Worm (Caenorhabditis elegans) whole organism, late embryonic: ENCODE measurements around the gene nstp-6.

Experiments
- C38D4.7 ChIP-seq: fragments of 200-800 bp; sonication (Bioruptor generic); optimal IDR thresholded peaks from 2 replicates; lab custom pipeline; 2018; ENCODE audit warnings: mild to moderate bottlenecking, missing genetic modification characterization, moderate library complexity, missing compliant biosample characterization
- F13H6.1 ChIP-seq: sonication (generic microtip); optimal IDR thresholded peaks from 2 replicates; lab custom pipeline; 2016; ENCODE audit warnings: missing genetic modification characterization, missing compliant biosample characterization
- K02D7.2 ChIP-seq: sonication (generic microtip); optimal IDR thresholded peaks from 2 replicates; lab custom pipeline; 2017; ENCODE audit warnings: mild to moderate bottlenecking, missing genetic modification characterization, missing compliant biosample characterization
- Y22D7AL.16 ChIP-seq: sonication (generic microtip); optimal IDR thresholded peaks from 2 replicates; lab custom pipeline; 2016; ENCODE audit warnings: missing genetic modification characterization, missing compliant biosample characterization
- ama-1 ChIP-seq: fragments of 150-350 bp; optimal IDR thresholded peaks from 2 replicates; lab custom pipeline; 2014
- ceh-14 ChIP-seq: sonication (generic microtip); optimal IDR thresholded peaks from 2 replicates; lab custom pipeline; 2016; ENCODE audit warnings: missing genotype, missing genetic modification characterization, missing compliant biosample characterization
- ceh-19 ChIP-seq: fragments of 200-800 bp; sonication (Bioruptor generic); optimal IDR thresholded peaks from 2 replicates; lab custom pipeline; 2018; ENCODE audit warnings: mild to moderate bottlenecking, missing genetic modification characterization, missing compliant biosample characterization
- ceh-24 ChIP-seq: sonication (generic microtip); optimal IDR thresholded peaks from 2 replicates; lab custom pipeline; 2016; ENCODE audit warnings: mild to moderate bottlenecking, missing genetic modification characterization, missing compliant biosample characterization
- ceh-30 ChIP-seq: fragments of 150-350 bp; optimal IDR thresholded peaks from 2 replicates; lab custom pipeline; 2014; ENCODE audit warnings: missing biosample characterization, missing genetic modification characterization
- ceh-31 ChIP-seq: sonication (generic microtip); optimal IDR thresholded peaks from 2 replicates; lab custom pipeline; 2016; ENCODE audit warnings: missing genetic modification characterization, missing compliant biosample characterization
- ceh-45 ChIP-seq: fragments of 200-800 bp; sonication (Bioruptor generic); IDR thresholded peaks from 2 replicates; pipeline ENCODE4 v1.3.6; 2022; ENCODE audit warnings: missing genetic modification reagents, missing genetic modification characterization, missing compliant biosample characterization
- ceh-6 ChIP-seq: fragments of 200-800 bp; sonication (Bioruptor generic); optimal IDR thresholded peaks from 2 replicates; lab custom pipeline; 2018; ENCODE audit warnings: mild to moderate bottlenecking, missing genetic modification characterization, missing compliant biosample characterization
- che-1 ChIP-seq: sonication (generic microtip); optimal IDR thresholded peaks from 2 replicates; lab custom pipeline; 2016; ENCODE audit warnings: mild to moderate bottlenecking, missing genetic modification characterization, missing compliant biosample characterization
- ets-4 ChIP-seq: sonication (generic microtip); optimal IDR thresholded peaks from 2 replicates; lab custom pipeline; 2016; ENCODE audit warnings: missing genetic modification characterization, missing compliant biosample characterization
- eyg-1 ChIP-seq: sonication (generic microtip); optimal IDR thresholded peaks from 2 replicates; lab custom pipeline; 2016; ENCODE audit warnings: missing genotype, missing genetic modification characterization, missing compliant biosample characterization
- fkh-10 ChIP-seq: fragments of 150-350 bp; optimal IDR thresholded peaks from 2 replicates; lab custom pipeline; 2014; ENCODE audit warnings: missing biosample characterization, missing genetic modification reagents, missing genetic modification characterization
- hlh-15 ChIP-seq: sonication (generic microtip); optimal IDR thresholded peaks from 2 replicates; lab custom pipeline; 2016; ENCODE audit warnings: missing genetic modification characterization, missing compliant biosample characterization
- madf-2 ChIP-seq: sonication (generic microtip); optimal IDR thresholded peaks from 2 replicates; lab custom pipeline; 2017; ENCODE audit warnings: missing genetic modification characterization, missing compliant biosample characterization
- mec-3 ChIP-seq: sonication (generic microtip); optimal IDR thresholded peaks from 2 replicates; lab custom pipeline; 2016; ENCODE audit warnings: borderline replicate concordance, missing genetic modification characterization, missing compliant biosample characterization
- nfya-1 ChIP-seq: sonication (generic microtip); optimal IDR thresholded peaks from 2 replicates; lab custom pipeline; 2017; ENCODE audit warnings: missing genetic modification characterization, mild to moderate bottlenecking, missing compliant biosample characterization, antibody characterized with exemption, moderate library complexity
- nhr-11 ChIP-seq: fragments of 150-350 bp; optimal IDR thresholded peaks from 2 replicates; lab custom pipeline; 2014; ENCODE audit warnings: missing biosample characterization, missing genetic modification characterization
- pag-3 ChIP-seq: sonication (generic microtip); optimal IDR thresholded peaks from 2 replicates; lab custom pipeline; 2016; ENCODE audit warnings: missing compliant biosample characterization, missing genetic modification characterization, borderline replicate concordance
- pat-9 ChIP-seq: fragments of 200-800 bp; sonication (Bioruptor generic); optimal IDR thresholded peaks from 2 replicates; lab custom pipeline; 2018; ENCODE audit warnings: mild to moderate bottlenecking, missing genetic modification characterization, moderate library complexity, missing compliant biosample characterization
- pha-2 ChIP-seq: sonication (generic microtip); optimal IDR thresholded peaks from 2 replicates; lab custom pipeline; 2017; ENCODE audit warnings: mild to moderate bottlenecking, missing genetic modification characterization, missing compliant biosample characterization
- pha-4 ChIP-seq: fragments of 150-350 bp; optimal IDR thresholded peaks from 2 replicates; lab custom pipeline; 2018; ENCODE audit warnings: missing biosample characterization, missing genetic modification reagents, missing genetic modification characterization
- pqm-1 ChIP-seq: sonication (generic microtip); optimal IDR thresholded peaks from 2 replicates; lab custom pipeline; 2016; ENCODE audit warnings: missing genetic modification characterization, missing compliant biosample characterization
- rnt-1 ChIP-seq: sonication (generic microtip); optimal IDR thresholded peaks from 2 replicates; lab custom pipeline; 2016; ENCODE audit warnings: missing genetic modification characterization, missing compliant biosample characterization
- sox-4 ChIP-seq: sonication (generic microtip); optimal IDR thresholded peaks from 2 replicates; lab custom pipeline; 2017; ENCODE audit warnings: mild to moderate bottlenecking, missing genetic modification characterization, inconsistent platforms, missing compliant biosample characterization
- syd-9 ChIP-seq: sonication (generic microtip); optimal IDR thresholded peaks from 2 replicates; lab custom pipeline; 2016; ENCODE audit warnings: mild to moderate bottlenecking, missing genetic modification characterization, moderate library complexity, missing compliant biosample characterization
- ttx-3 ChIP-seq: sonication (generic microtip); optimal IDR thresholded peaks from 2 replicates; lab custom pipeline; 2016; ENCODE audit warnings: missing genetic modification reagents, missing genetic modification characterization, missing compliant biosample characterization
- unc-3 ChIP-seq, 2 experiments: fragments of 200-800 bp in 1 of 2; sonication (Bioruptor generic) in 1 of 2; sonication (generic microtip) in 1 of 2; conservative IDR thresholded peaks in 1 of 2; optimal IDR thresholded peaks in 1 of 2; 2 replicates each; pipeline versions ENCODE4 v1.3.6 to Lab custom; 2016 to 2022; ENCODE audit warnings: missing compliant biosample characterization in 2 of 2, missing genetic modification characterization in 2 of 2, missing genetic modification reagents in 1 of 2
- unc-42 ChIP-seq: sonication (generic microtip); optimal IDR thresholded peaks from 2 replicates; lab custom pipeline; 2016; ENCODE audit warnings: missing genotype, missing genetic modification characterization, missing compliant biosample characterization
- unc-86 ChIP-seq: sonication (generic microtip); optimal IDR thresholded peaks from 2 replicates; lab custom pipeline; 2016; ENCODE audit warnings: missing genetic modification characterization, missing compliant biosample characterization
- ztf-16 ChIP-seq: sonication (generic microtip); optimal IDR thresholded peaks from 2 replicates; lab custom pipeline; 2017; ENCODE audit warnings: missing genetic modification characterization, missing compliant biosample characterization

Gene nstp-6

DNA sequence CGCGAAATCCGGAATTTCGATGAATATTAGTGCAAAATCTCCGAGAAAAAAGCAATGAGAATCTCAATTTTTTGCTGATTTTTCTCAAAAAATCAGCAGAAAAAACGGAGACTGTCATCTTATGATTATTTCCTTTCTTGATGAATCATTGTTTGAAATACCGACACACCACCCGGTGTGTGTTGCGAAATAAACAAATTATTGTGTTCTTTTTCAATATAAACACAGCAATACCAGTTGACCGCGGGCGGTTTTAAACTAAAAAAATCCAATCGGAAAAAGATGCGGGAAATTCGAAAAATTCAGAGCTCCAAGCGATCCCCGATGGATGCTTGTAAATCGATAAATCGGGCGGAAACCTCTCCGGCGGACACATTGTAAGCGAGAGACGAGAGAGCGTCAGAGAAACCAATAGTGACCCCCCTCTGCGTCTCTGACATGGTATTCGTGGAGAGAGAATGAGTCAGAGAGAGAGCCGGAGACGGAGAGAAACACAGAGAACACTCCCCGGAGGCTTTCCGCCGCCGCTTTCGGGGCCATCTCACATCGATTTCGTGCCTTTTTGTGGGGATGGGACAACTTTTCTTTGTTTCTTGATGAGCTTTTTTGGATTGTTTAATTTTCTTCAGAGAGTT, 31.9 kb downstream of the nstp-6 start (continued):
- TF ChIP-seq ceh-30 (tag; lab: Kevin White, UChicago): no peak
- no peak for TF ChIP-seq pha-2 (tag; lab: Kevin White, UChicago)
- TF ChIP-seq, all 69 proteins: peak for 11

DNA sequence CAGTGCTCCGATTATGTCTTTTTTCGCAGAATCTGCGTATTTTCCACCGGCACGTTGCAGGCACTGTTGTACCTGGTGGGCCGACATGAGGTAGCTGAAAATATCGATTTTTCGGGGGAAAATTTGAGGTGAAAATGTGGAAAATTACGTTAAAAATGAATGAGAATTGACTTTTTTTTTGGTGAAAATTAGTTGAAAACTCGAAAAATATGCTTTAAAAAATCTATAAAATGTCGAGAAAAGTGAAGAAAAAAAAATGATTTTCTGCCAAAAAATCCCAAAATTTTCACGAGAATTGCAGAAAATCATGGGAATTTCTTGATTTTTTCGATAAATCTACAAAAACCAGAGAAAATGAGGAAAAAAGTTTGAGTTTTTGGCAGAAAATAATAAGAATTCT, 32.9 kb downstream of the nstp-6 start, which contains the start of gene tsg-101:
TSS of gene tsg-101 (minus strand) at position 101 of the 400 bp plus-strand sequence.
- TF ChIP-seq ztf-16: no peak
- TF ChIP-seq ceh-6: no peak
- no peak for TF ChIP-seq Y22D7AL.16 (tag; lab: Kevin White, UChicago)
- TF ChIP-seq pat-9 (tag; lab: Kevin White, UChicago): no peak
- TF ChIP-seq eyg-1 (tag; lab: Kevin White, UChicago): no peak
- no peak for TF ChIP-seq ets-4 (tag; lab: Kevin White, UChicago)
- TF ChIP-seq ceh-45: no peak

DNA sequence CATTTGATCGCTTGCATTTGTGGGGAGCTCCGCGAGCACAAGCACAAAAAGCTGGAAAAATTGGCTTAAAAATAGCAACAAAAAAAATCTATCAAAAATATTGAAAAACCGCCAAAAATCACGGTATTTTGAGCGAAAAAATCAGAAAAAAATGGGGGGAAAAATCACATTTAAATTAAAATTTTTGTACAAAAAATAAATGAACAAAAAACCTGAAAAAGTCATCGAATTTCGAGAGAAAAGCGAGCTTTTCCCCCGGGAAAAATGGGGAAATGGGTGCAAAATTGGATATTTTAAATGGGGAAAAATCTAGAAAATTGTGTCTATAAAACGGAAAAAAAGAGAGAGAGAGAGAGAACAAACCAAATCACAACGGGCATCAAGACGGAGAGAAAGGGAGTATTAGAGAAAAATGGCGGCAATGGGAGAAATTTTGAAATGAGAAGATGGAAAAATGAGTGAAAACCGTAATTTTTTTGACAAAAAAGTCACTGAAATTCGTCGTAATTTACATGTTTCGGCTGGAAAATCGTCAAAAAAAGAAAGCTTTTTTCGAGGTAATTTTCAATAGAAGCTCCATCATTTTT, 37.8 kb downstream of the nstp-6 start, which contains the start of gene ced-10:
TSS of gene ced-10 (minus strand) at position 51 of the 587 bp plus-strand sequence.
- TF ChIP-seq unc-3 (GFP tag; conservative IDR thresholded peaks at IDR 0.05; lab: Robert Waterston, UW) (no peak), unc-3 (tag; optimal IDR thresholded peaks at IDR 0.05; lab: Kevin White, UChicago) (no peak), ttx-3 (no peak), pha-2 (tag; lab: Kevin White, UChicago) (no peak), che-1 (tag; lab: Kevin White, UChicago) (no peak), sox-4 (tag; lab: Kevin White, UChicago) (no peak), madf-2 (tag; lab: Kevin White, UChicago) (no peak), pag-3 (tag; lab: Kevin White, UChicago) (no peak), K02D7.2 (tag; lab: Kevin White, UChicago) (no peak)

DNA sequence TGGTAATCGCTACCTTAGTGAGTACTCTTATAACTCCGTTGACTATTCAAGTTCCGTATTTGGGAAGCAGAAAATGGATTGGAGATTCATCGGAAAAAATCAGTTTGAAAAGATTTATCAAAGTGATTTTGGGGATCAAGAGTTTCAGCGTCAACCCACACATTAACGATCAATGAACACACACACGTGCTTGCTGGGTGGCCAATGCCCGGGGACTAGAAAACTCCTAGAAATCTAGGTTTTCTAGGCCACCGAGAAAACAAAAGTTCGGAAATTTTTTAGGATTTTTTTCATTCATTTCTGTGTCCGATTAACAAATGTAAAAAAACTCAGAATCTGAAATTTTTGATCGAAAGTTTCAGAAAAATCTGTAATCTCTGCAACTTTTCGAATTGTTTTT, 41.5 kb downstream of the nstp-6 start:
- TF ChIP-seq ama-1 (lab: Kevin White, UChicago): peak; percentile 40
- TF ChIP-seq unc-42 (tag; lab: Kevin White, UChicago): no peak
- no peak for TF ChIP-seq unc-86 (tag; lab: Kevin White, UChicago)

ce11 chrIV:3504144-3504543, 43.3 kb downstream of the nstp-6 start, which contains the start of gene srz-83:
TSS of gene srz-83 (plus strand) at chrIV:3504444.
- TF ChIP-seq ceh-14 (tag; lab: Kevin White, UChicago): no peak
- TF ChIP-seq mec-3 (tag; lab: Kevin White, UChicago): no peak
- no peak for TF ChIP-seq pha-4 (tag; lab: Kevin White, UChicago)
- TF ChIP-seq ceh-30 (tag; lab: Kevin White, UChicago): no peak
- no peak for TF ChIP-seq ceh-19 (GFP tag; lab: Kevin White, UChicago)
- no peak for TF ChIP-seq madf-2 (tag; lab: Kevin White, UChicago)
- TF ChIP-seq ceh-24: no peak
- no peak for TF ChIP-seq hlh-15 (tag; lab: Kevin White, UChicago)
- no peak for TF ChIP-seq nhr-11
- TF ChIP-seq syd-9 (tag; lab: Kevin White, UChicago): no peak
- TF ChIP-seq nfya-1 (tag; lab: Kevin White, UChicago): no peak
- TF ChIP-seq pqm-1 (tag; lab: Kevin White, UChicago): no peak
- no peak for TF ChIP-seq F13H6.1 (tag; lab: Kevin White, UChicago)
- no peak for TF ChIP-seq rnt-1 (tag; lab: Kevin White, UChicago)
- TF ChIP-seq fkh-10 (GFP tag; lab: Kevin White, UChicago): no peak
- TF ChIP-seq ceh-31 (tag; lab: Kevin White, UChicago): no peak
- TF ChIP-seq C38D4.7 (GFP tag; lab: Kevin White, UChicago): no peak
